Worm (Caenorhabditis elegans) whole organism, L3 larva: ENCODE measurements around the gene srh-45.

Source experiments
- ZK546.5 ChIP-seq: sonication (generic microtip); optimal IDR thresholded peaks from 2 replicates; lab custom pipeline; 2017; ENCODE audit warnings: missing biosample characterization, missing genetic modification characterization
- aly-2 ChIP-seq: fragments of 150-350 bp; optimal IDR thresholded peaks from 2 replicates; lab custom pipeline; 2014; ENCODE audit warnings: missing biosample characterization, missing genetic modification characterization
- ama-1 ChIP-seq: fragments of 150-350 bp; optimal IDR thresholded peaks from 2 replicates; lab custom pipeline; 2018
- egl-27 ChIP-seq: sonication (generic microtip); optimal IDR thresholded peaks from 4 replicates; lab custom pipeline; 2017; ENCODE audit warnings: missing biosample characterization, missing genetic modification reagents, missing genetic modification characterization
- egl-5 ChIP-seq: fragments of 150-350 bp; optimal IDR thresholded peaks from 2 replicates; lab custom pipeline; 2017; ENCODE audit warnings: missing biosample characterization, missing genetic modification reagents, missing genetic modification characterization, inconsistent platforms
- elt-1 ChIP-seq: fragments of 150-350 bp; optimal IDR thresholded peaks from 2 replicates; lab custom pipeline; 2014; ENCODE audit warnings: missing biosample characterization, missing genetic modification characterization
- fkh-10 ChIP-seq: sonication (generic microtip); optimal IDR thresholded peaks from 2 replicates; lab custom pipeline; 2017; ENCODE audit warnings: missing biosample characterization, missing genetic modification reagents, missing genetic modification characterization
- fos-1 ChIP-seq: fragments of 150-350 bp; optimal IDR thresholded peaks from 2 replicates; lab custom pipeline; 2014; ENCODE audit warnings: missing biosample characterization, missing genetic modification characterization
- nhr-11 ChIP-seq: fragments of 150-350 bp; optimal IDR thresholded peaks from 2 replicates; lab custom pipeline; 2014; ENCODE audit warnings: missing biosample characterization, missing genetic modification characterization
- nhr-12 ChIP-seq: fragments of 150-350 bp; optimal IDR thresholded peaks from 2 replicates; lab custom pipeline; 2014; ENCODE audit warnings: missing biosample characterization, missing genetic modification characterization
- nhr-237 ChIP-seq: fragments of 150-350 bp; optimal IDR thresholded peaks from 2 replicates; lab custom pipeline; 2014; ENCODE audit warnings: missing biosample characterization, missing genetic modification characterization
- nhr-25 ChIP-seq: sonication (generic microtip); optimal IDR thresholded peaks from 2 replicates; lab custom pipeline; 2017; ENCODE audit warnings: missing biosample characterization, missing genetic modification characterization
- nhr-67 ChIP-seq: fragments of 150-350 bp; optimal IDR thresholded peaks from 2 replicates; lab custom pipeline; 2014; ENCODE audit warnings: missing biosample characterization, missing genetic modification characterization

Gene srh-45

ce11 chrV:11254980-11255379 is 49.8 kb downstream of the srh-45 start, which contains the start of gene srsx-31:
TSS of gene srsx-31 (minus strand) at chrV:11255080.
- no peak for TF ChIP-seq nhr-12 (tag; lab: Kevin White, UChicago)
- no peak for TF ChIP-seq nhr-25 (tag; lab: Kevin White, UChicago)
- no peak for TF ChIP-seq ZK546.5 (tag; lab: Kevin White, UChicago)
- TF ChIP-seq aly-2 = no peak
- TF ChIP-seq ama-1 (lab: Kevin White, UChicago) = no peak
- TF ChIP-seq egl-27 = no peak
- TF ChIP-seq fkh-10 (GFP tag; lab: Kevin White, UChicago) = no peak
- no peak for TF ChIP-seq fos-1 (tag; lab: Kevin White, UChicago)
- TF ChIP-seq nhr-11 (tag; lab: Kevin White, UChicago) = no peak
- TF ChIP-seq elt-1 (tag; lab: Kevin White, UChicago) = no peak
- TF ChIP-seq egl-5 = no peak
- TF ChIP-seq nhr-237 (tag; lab: Kevin White, UChicago) = no peak
- TF ChIP-seq nhr-67 (tag; lab: Kevin White, UChicago) = no peak
